Worm (Caenorhabditis elegans) whole organism, young adult: ENCODE measurements around the gene hrg-5.

Experiments used
- F23B12.7 ChIP-seq: sonication (generic microtip); optimal IDR thresholded peaks from 2 replicates; lab custom pipeline; 2017; ENCODE audit warnings: missing genetic modification characterization, mild to moderate bottlenecking, missing compliant biosample characterization, antibody characterized with exemption, moderate library complexity; ENCODE audit not compliant: insufficient read depth
- F52B5.7 ChIP-seq: sonication (generic microtip); optimal IDR thresholded peaks from 2 replicates; lab custom pipeline; 2016; ENCODE audit warnings: mild to moderate bottlenecking, missing genetic modification characterization, missing compliant biosample characterization
- T26A5.8 ChIP-seq: sonication (generic microtip); optimal IDR thresholded peaks from 2 replicates; lab custom pipeline; 2016; ENCODE audit warnings: missing genetic modification characterization, missing compliant biosample characterization
- attf-5 ChIP-seq: fragments of 200-800 bp; sonication (Bioruptor generic); optimal IDR thresholded peaks from 2 replicates; lab custom pipeline; 2018; ENCODE audit warnings: mild to moderate bottlenecking, missing genetic modification characterization, missing compliant biosample characterization
- bed-2 ChIP-seq: fragments of 200-800 bp; sonication (Bioruptor generic); IDR thresholded peaks from 2 replicates; pipeline ENCODE4 v1.3.6; 2022; ENCODE audit warnings: missing genetic modification reagents, missing genetic modification characterization, missing compliant biosample characterization
- cebp-1 ChIP-seq, 2 experiments: fragments of 200-800 bp in 1 of 2; sonication (Bioruptor generic) in 1 of 2; sonication (generic microtip) in 1 of 2; IDR thresholded peaks in 1 of 2; optimal IDR thresholded peaks in 1 of 2; 2 replicates each; pipeline versions ENCODE4 v1.3.6 to Lab custom; 2017 to 2022; ENCODE audit warnings: missing compliant biosample characterization in 2 of 2, missing genetic modification characterization in 2 of 2, mild to moderate bottlenecking in 1 of 2, missing genetic modification reagents in 1 of 2, moderate library complexity in 1 of 2
- dox-1 ChIP-seq: fragments of 200-800 bp; sonication (Bioruptor generic); IDR thresholded peaks from 2 replicates; pipeline ENCODE4 v1.3.6; 2022; ENCODE audit warnings: missing genetic modification reagents, missing genetic modification characterization, missing compliant biosample characterization
- dpl-1 ChIP-seq: fragments of 150-350 bp; optimal IDR thresholded peaks from 2 replicates; lab custom pipeline; 2014; ENCODE audit warnings: missing biosample characterization, missing genetic modification reagents, missing genetic modification characterization
- egl-44 ChIP-seq: fragments of 200-800 bp; sonication (Bioruptor generic); IDR thresholded peaks from 2 replicates; pipeline ENCODE4 v1.3.6; 2022; ENCODE audit warnings: missing genetic modification reagents, missing genetic modification characterization, missing compliant biosample characterization
- egrh-3 ChIP-seq: fragments of 200-800 bp; sonication (Bioruptor generic); IDR thresholded peaks from 2 replicates; pipeline ENCODE4 v1.3.6; 2022; ENCODE audit warnings: missing genetic modification reagents, missing genetic modification characterization, missing compliant biosample characterization
- ets-4 ChIP-seq: fragments of 200-800 bp; sonication (Bioruptor generic); optimal IDR thresholded peaks from 2 replicates; lab custom pipeline; 2018; ENCODE audit warnings: mild to moderate bottlenecking, missing genetic modification characterization, missing compliant biosample characterization
- hlh-12 ChIP-seq: sonication (generic microtip); optimal IDR thresholded peaks from 2 replicates; lab custom pipeline; 2016; ENCODE audit warnings: missing genetic modification characterization, missing compliant biosample characterization
- hlh-26 ChIP-seq: fragments of 200-800 bp; sonication (Bioruptor generic); conservative IDR thresholded peaks from 2 replicates; pipeline ENCODE4 v1.3.6; 2022; ENCODE audit warnings: missing genetic modification reagents, missing genetic modification characterization, missing compliant biosample characterization
- hrde-1 ChIP-seq: sonication (generic microtip); optimal IDR thresholded peaks from 2 replicates; lab custom pipeline; 2016; ENCODE audit warnings: missing genetic modification characterization, mild to moderate bottlenecking, missing compliant biosample characterization, moderate library complexity, missing genotype, missing genetic modification reagents, borderline replicate concordance
- let-607 ChIP-seq, 2 experiments: fragments of 200-800 bp in 1 of 2; sonication (Bioruptor generic) in 1 of 2; sonication (generic microtip) in 1 of 2; optimal IDR thresholded peaks; 2 replicates each; lab custom pipeline; 2016 to 2018; ENCODE audit warnings: mild to moderate bottlenecking in 2 of 2, missing compliant biosample characterization in 2 of 2, missing genetic modification characterization in 2 of 2, moderate library complexity in 2 of 2, missing genotype in 1 of 2
- lin-26 ChIP-seq: fragments of 200-800 bp; sonication (Bioruptor generic); IDR thresholded peaks from 2 replicates; pipeline ENCODE4 v1.3.6; 2022; ENCODE audit warnings: missing genetic modification reagents, missing genetic modification characterization, missing compliant biosample characterization
- lin-35 ChIP-seq, 3 experiments: fragments of 150-350 bp in 2 of 3; sonication (generic microtip) in 1 of 3; optimal IDR thresholded peaks; 2 replicates each; lab custom pipeline; 2014 to 2018; ENCODE audit warnings: missing biosample characterization in 3 of 3, missing genetic modification characterization in 3 of 3, missing genetic modification reagents in 3 of 3
- lsl-1 ChIP-seq: fragments of 200-800 bp; sonication (Bioruptor generic); optimal IDR thresholded peaks from 2 replicates; lab custom pipeline; 2018; ENCODE audit warnings: mild to moderate bottlenecking, missing genetic modification characterization, moderate library complexity, missing compliant biosample characterization
- madf-10 ChIP-seq: sonication (generic microtip); optimal IDR thresholded peaks from 2 replicates; lab custom pipeline; 2016; ENCODE audit warnings: mild to moderate bottlenecking, missing genetic modification characterization, missing compliant biosample characterization
- madf-3 ChIP-seq: fragments of 200-800 bp; sonication (Bioruptor generic); IDR thresholded peaks from 2 replicates; pipeline ENCODE4 v1.3.6; 2022; ENCODE audit warnings: missing genetic modification reagents, missing genetic modification characterization, missing compliant biosample characterization
- mcd-1 ChIP-seq: fragments of 200-800 bp; sonication (Bioruptor generic); IDR thresholded peaks from 2 replicates; pipeline ENCODE4 v1.3.6; 2022; ENCODE audit warnings: missing genetic modification reagents, missing genetic modification characterization, missing compliant biosample characterization
- nfyb-1 ChIP-seq: fragments of 200-800 bp; sonication (Bioruptor generic); IDR thresholded peaks from 2 replicates; pipeline ENCODE4 v1.3.6; 2022; ENCODE audit warnings: missing genetic modification reagents, missing genetic modification characterization, missing compliant biosample characterization
- nhr-80 ChIP-seq: sonication (generic microtip); optimal IDR thresholded peaks from 2 replicates; lab custom pipeline; 2016; ENCODE audit warnings: missing genetic modification characterization, missing compliant biosample characterization
- pha-4 ChIP-seq: fragments of 150-350 bp; sonication (generic microtip); optimal IDR thresholded peaks from 2 replicates; lab custom pipeline; 2014; ENCODE audit warnings: missing biosample characterization, missing genetic modification reagents, missing genetic modification characterization
- sdz-38 ChIP-seq: sonication (generic microtip); optimal IDR thresholded peaks from 2 replicates; lab custom pipeline; 2016; ENCODE audit warnings: missing genotype, missing genetic modification characterization, missing compliant biosample characterization
- sea-2 ChIP-seq: fragments of 200-800 bp; sonication (Bioruptor generic); IDR thresholded peaks from 2 replicates; pipeline ENCODE4 v1.3.6; 2022; ENCODE audit warnings: missing genetic modification characterization, missing compliant biosample characterization
- snpc-1.1 ChIP-seq: sonication (generic microtip); optimal IDR thresholded peaks from 2 replicates; lab custom pipeline; 2017; ENCODE audit warnings: missing genetic modification characterization, mild to moderate bottlenecking, missing compliant biosample characterization, antibody characterized with exemption, moderate library complexity, missing genotype, missing genetic modification reagents; ENCODE audit not compliant: insufficient read depth
- snpc-3.4 ChIP-seq: sonication (generic microtip); optimal IDR thresholded peaks from 2 replicates; lab custom pipeline; 2017; ENCODE audit warnings: missing genetic modification characterization, mild to moderate bottlenecking, missing compliant biosample characterization, antibody characterized with exemption, moderate library complexity, missing genotype, missing genetic modification reagents
- tbp1 ChIP-seq: fragments of 200-800 bp; sonication (Bioruptor generic); optimal IDR thresholded peaks from 2 replicates; lab custom pipeline; 2018; ENCODE audit warnings: mild to moderate bottlenecking, missing genetic modification characterization, missing compliant biosample characterization
- ztf-22 ChIP-seq: fragments of 200-800 bp; sonication (Bioruptor generic); optimal IDR thresholded peaks from 2 replicates; lab custom pipeline; 2018; ENCODE audit warnings: mild to moderate bottlenecking, missing genetic modification characterization, moderate library complexity, missing compliant biosample characterization

Gene hrg-5

ce11 chrIV:11021512-11022268, 7.5 kb downstream of the hrg-5 start, which contains the start of gene mogs-1 (continued):
- TF ChIP-seq sea-2 (GFP tag; lab: Robert Waterston, UW) (no peak), egrh-3 (GFP tag; lab: Robert Waterston, UW) (no peak), lsl-1 (GFP tag; lab: Kevin White, UChicago) (peak; percentile 64), pha-4 (tag; lab: Kevin White, UChicago) (no peak)

ce11 chrIV:11019962-11020550, 9.2 kb downstream of the hrg-5 start, which contains the start of gene F13H10.8:
Gene F13H10.8 (plus strand): TSS chrIV:11020517.
- TF ChIP-seq snpc-1.1 (tag; lab: Kevin White, UChicago) (no peak), nfyb-1 (GFP tag; lab: Robert Waterston, UW) (0 out of 2 replicates have a peak, but pooled peaks have one; percentile 9), attf-5 (GFP tag; lab: Kevin White, UChicago) (peak; percentile 52), F23B12.7 (peak; percentile 39), lin-35 (GFP tag; optimal IDR thresholded peaks at IDR 0.05; lab: Kevin White, UChicago) (peak in 1 of 3 experiments; percentile 23), ets-4 (peak; percentile 16), let-607 (tag; optimal IDR thresholded peaks at IDR 0.05; lab: Kevin White, UChicago) (peak; percentile 13 to 15), dpl-1 (GFP tag; lab: Kevin White, UChicago) (no peak), nhr-80 (tag; lab: Kevin White, UChicago) (peak; percentile 85), mcd-1 (GFP tag; lab: Robert Waterston, UW) (peak; percentile 82), cebp-1 (GFP tag; IDR thresholded peaks at IDR 0.05; lab: Robert Waterston, UW) (no peak), cebp-1 (tag; optimal IDR thresholded peaks at IDR 0.05; lab: Kevin White, UChicago) (no peak), sdz-38 (no peak), ztf-22 (GFP tag; lab: Kevin White, UChicago) (no peak), dox-1 (GFP tag; lab: Robert Waterston, UW) (peak; percentile 8; the same call in 1 of the 2 replicates)

ce11 chrIV:11015881-11016280, 13.3 kb downstream of the hrg-5 start, which contains the start of gene F13H10.3:
Gene F13H10.3 (minus strand): TSS chrIV:11015953.
- TF ChIP-seq hlh-12 (tag; lab: Kevin White, UChicago): no peak
- TF ChIP-seq nhr-80 (tag; lab: Kevin White, UChicago): peak; percentile 88
- no peak for TF ChIP-seq madf-10
- TF ChIP-seq pha-4 (tag; lab: Kevin White, UChicago): no peak
- no peak for TF ChIP-seq hlh-26 (GFP tag; lab: Robert Waterston, UW)
- no peak for TF ChIP-seq cebp-1 (GFP tag; IDR thresholded peaks at IDR 0.05; lab: Robert Waterston, UW)
- peak; percentile 50 for TF ChIP-seq cebp-1 (tag; optimal IDR thresholded peaks at IDR 0.05; lab: Kevin White, UChicago)
- 0 out of 2 replicates have a peak, but pooled peaks have one; percentile 14 for TF ChIP-seq madf-3
- TF ChIP-seq T26A5.8 (tag; lab: Kevin White, UChicago): no peak
- TF ChIP-seq hrde-1: no peak
- no peak for TF ChIP-seq tbp1 (GFP tag; lab: Kevin White, UChicago)
- no peak for TF ChIP-seq F52B5.7 (tag; lab: Kevin White, UChicago)
- TF ChIP-seq snpc-3.4 (tag; lab: Kevin White, UChicago): peak; percentile 8

- TF ChIP-seq lin-26 (no peak), egl-44 (GFP tag; lab: Robert Waterston, UW) (no peak), bed-2 (GFP tag; lab: Robert Waterston, UW) (no peak), snpc-1.1 (tag; lab: Kevin White, UChicago) (no peak)
Measured at ce11 chrIV:11011920-11012319, 17.3 kb downstream of the hrg-5 start, which contains the start of gene ndx-9. Gene ndx-9 (minus strand): TSS chrIV:11012020.
